Worm (Caenorhabditis elegans) whole organism, L4 larva: ENCODE measurements around the gene rdl-1.

Source experiments
- pqm-1 ChIP-seq: sonication (generic microtip); optimal IDR thresholded peaks from 2 replicates; lab custom pipeline; 2017; ENCODE audit warnings: missing biosample characterization, missing genetic modification characterization
- unc-39 ChIP-seq: sonication (generic microtip); optimal IDR thresholded peaks from 2 replicates; lab custom pipeline; 2017; ENCODE audit warnings: missing biosample characterization, missing genetic modification characterization

ce11 chrIV:7775725-7776124 is 5.7 kb upstream of the rdl-1 start, which contains the start of gene swd-2.1:
- no peak for TF ChIP-seq pqm-1 (tag; lab: Kevin White, UChicago)
- no peak for TF ChIP-seq unc-39
